Fruit fly (Drosophila melanogaster): Measurements from ENCODE around the gene TM9SF2.
A peak's percentile ranks its signal among the peaks of the same experiment; 100 is the strongest.

The TM9SF2 gene

dm6 chr2L:20726451-20726850, 7.7 kb downstream of the TM9SF2 start, which contains the start of gene CG9316:
Gene CG9316 (minus strand): TSS chr2L:20726551.
- no peak for TF ChIP-seq psq (optimal IDR thresholded peaks at IDR 0.05)
- TF ChIP-seq CG8478 (optimal IDR thresholded peaks at IDR 0.05) = no peak
- no peak for TF ChIP-seq pan (optimal IDR thresholded peaks at IDR 0.05)
- TF ChIP-seq usp (GFP tag; optimal IDR thresholded peaks at IDR 0.05) = no peak
- no peak for TF ChIP-seq EcR (GFP tag; optimal IDR thresholded peaks at IDR 0.05)
- TF ChIP-seq Dll (optimal IDR thresholded peaks at IDR 0.05) = no peak

- TF ChIP-seq CG8478 (optimal IDR thresholded peaks at IDR 0.05) (no peak), usp (GFP tag; optimal IDR thresholded peaks at IDR 0.05) (no peak), pan (optimal IDR thresholded peaks at IDR 0.05) (no peak), Dll (optimal IDR thresholded peaks at IDR 0.05) (no peak), EcR (GFP tag; optimal IDR thresholded peaks at IDR 0.05) (no peak)
Measured at dm6 chr2L:20724024-20724423, 10.1 kb downstream of the TM9SF2 start.

DNA sequence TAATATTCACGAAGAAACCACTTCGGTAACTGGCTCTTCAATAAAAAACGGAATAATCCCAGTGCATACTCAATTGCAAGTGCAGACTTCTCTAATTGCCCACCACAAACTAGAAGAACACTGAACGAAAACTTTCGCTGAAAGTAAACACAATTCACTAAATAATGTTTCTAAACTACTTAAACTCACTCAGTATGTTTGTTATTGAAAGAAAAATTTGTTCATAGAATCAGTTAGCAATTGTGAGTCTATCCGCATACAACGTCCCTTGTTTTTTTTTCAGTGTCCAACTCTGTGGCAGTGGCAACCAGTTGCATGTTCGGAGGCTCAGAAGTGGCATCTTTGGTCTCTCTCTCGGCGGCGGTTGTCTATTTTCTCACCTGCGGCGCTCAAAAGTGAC, 12.7 kb downstream of the TM9SF2 start:
- TF ChIP-seq pan (optimal IDR thresholded peaks at IDR 0.05) = no peak

DNA sequence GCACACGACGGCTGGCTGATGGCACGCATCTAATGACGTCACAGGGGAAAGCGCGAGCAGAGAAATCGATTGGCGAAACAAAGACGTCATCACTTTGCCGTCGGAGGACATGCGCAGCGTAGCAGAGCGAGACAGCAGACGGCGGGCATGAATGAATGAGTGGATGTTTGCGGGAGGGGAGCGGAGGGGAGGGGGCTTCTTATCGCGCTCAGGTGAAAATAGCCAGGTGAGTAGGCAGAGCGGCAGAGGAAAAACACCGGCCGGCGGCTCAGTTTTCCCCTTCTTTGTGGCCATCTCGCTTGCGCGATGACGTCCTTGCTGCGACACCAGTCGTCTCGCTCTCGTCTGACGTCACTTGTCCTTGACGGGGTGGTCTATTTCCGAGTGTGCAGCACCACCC, 14.1 kb downstream of the TM9SF2 start:
- TF ChIP-seq CG8478 (optimal IDR thresholded peaks at IDR 0.05) (no peak), Dll (optimal IDR thresholded peaks at IDR 0.05) (no peak), EcR (GFP tag; optimal IDR thresholded peaks at IDR 0.05) (no peak), usp (GFP tag; optimal IDR thresholded peaks at IDR 0.05) (no peak), pan (optimal IDR thresholded peaks at IDR 0.05) (no peak), psq (optimal IDR thresholded peaks at IDR 0.05) (no peak)

- no peak for TF ChIP-seq CG8478 (optimal IDR thresholded peaks at IDR 0.05)
- TF ChIP-seq psq (optimal IDR thresholded peaks at IDR 0.05) = no peak
- no peak for TF ChIP-seq EcR (GFP tag; optimal IDR thresholded peaks at IDR 0.05)
- no peak for TF ChIP-seq pan (optimal IDR thresholded peaks at IDR 0.05)
- no peak for TF ChIP-seq usp (GFP tag; optimal IDR thresholded peaks at IDR 0.05)
- TF ChIP-seq Dll (optimal IDR thresholded peaks at IDR 0.05) = no peak
Measured at dm6 chr2L:20716712-20717111, 17.4 kb downstream of the TM9SF2 start.

DNA sequence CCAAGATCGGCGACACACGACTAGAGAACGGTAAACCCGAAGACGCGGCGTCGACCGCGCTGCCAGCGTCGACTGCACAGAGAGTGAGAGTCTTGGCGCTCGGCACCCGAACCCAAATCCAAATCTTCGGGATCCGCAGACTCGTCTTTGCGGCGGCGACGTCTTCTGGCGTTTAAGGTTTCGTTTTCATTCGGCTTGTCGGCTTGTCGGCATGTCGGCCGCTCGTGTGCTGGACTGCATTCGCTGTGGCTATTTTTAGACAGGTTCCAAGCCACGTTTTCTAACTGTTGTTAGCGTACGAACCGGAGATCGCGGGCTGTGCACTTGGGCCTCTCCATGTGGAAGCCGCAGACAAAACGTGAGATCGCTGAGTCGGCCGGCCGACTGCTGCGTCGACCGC, 18.0 kb downstream of the TM9SF2 start:
- no peak for TF ChIP-seq psq (optimal IDR thresholded peaks at IDR 0.05)
- TF ChIP-seq pan (optimal IDR thresholded peaks at IDR 0.05) = no peak
- no peak for TF ChIP-seq Dll (optimal IDR thresholded peaks at IDR 0.05)
- TF ChIP-seq EcR (GFP tag; optimal IDR thresholded peaks at IDR 0.05) = no peak
- TF ChIP-seq usp (GFP tag; optimal IDR thresholded peaks at IDR 0.05) = no peak
- TF ChIP-seq CG8478 (optimal IDR thresholded peaks at IDR 0.05) = no peak

DNA sequence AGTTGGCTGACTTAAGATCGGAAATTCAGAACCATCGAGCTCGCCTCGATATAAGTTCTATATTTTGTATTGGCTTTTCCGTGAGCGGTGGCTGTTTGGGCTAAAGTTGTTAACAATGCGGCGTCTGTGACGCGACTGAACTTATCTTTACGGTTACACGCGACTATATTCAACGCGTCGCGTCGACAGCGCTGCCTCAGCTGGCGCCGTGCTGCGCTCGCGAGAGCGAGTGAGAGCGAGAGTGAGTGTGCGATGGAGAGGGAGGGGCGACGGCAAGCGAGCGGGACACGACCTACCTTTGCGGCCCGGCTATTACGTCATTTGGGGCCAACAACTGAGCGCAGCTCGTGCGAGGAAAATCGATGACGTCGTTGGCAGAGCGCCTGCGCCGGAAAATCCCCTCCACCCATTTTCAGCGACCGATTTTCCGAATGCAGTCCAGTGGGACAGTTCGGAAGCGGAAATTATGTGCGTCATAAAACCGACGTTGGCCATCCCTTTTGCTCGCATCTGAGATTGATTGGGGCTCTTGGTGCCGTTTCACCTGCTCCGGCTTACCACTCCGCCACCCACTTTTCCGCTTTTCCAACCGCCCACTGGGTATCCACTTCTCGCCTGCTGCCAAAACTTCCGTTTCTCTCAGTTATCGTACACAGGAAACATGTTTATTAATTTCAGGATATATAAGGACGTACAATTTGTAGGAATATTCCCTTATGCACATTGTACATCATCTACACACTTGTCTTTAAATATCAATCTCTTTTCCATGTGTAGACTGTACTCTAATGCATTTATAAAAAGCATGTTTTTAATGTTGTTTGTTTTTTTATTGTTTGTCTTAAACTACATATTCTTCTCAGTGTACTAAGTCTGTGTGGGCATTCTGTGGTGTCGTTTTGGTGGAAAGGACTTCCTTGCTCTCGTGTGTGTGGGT, 19.4 kb downstream of the TM9SF2 start, which contains the start of gene Hr38:
Gene Hr38, minus strand, starts transcription at position 121 of the 937 bp plus-strand sequence.
- TF ChIP-seq usp (GFP tag; optimal IDR thresholded peaks at IDR 0.05) (no peak), Dll (optimal IDR thresholded peaks at IDR 0.05) (peak; percentile 85)

- TF ChIP-seq Dll (optimal IDR thresholded peaks at IDR 0.05) = no peak
- no peak for TF ChIP-seq usp (GFP tag; optimal IDR thresholded peaks at IDR 0.05)
- no peak for TF ChIP-seq EcR (GFP tag; optimal IDR thresholded peaks at IDR 0.05)
Measured at dm6 chr2L:20705869-20706368, 28.2 kb downstream of the TM9SF2 start.

DNA sequence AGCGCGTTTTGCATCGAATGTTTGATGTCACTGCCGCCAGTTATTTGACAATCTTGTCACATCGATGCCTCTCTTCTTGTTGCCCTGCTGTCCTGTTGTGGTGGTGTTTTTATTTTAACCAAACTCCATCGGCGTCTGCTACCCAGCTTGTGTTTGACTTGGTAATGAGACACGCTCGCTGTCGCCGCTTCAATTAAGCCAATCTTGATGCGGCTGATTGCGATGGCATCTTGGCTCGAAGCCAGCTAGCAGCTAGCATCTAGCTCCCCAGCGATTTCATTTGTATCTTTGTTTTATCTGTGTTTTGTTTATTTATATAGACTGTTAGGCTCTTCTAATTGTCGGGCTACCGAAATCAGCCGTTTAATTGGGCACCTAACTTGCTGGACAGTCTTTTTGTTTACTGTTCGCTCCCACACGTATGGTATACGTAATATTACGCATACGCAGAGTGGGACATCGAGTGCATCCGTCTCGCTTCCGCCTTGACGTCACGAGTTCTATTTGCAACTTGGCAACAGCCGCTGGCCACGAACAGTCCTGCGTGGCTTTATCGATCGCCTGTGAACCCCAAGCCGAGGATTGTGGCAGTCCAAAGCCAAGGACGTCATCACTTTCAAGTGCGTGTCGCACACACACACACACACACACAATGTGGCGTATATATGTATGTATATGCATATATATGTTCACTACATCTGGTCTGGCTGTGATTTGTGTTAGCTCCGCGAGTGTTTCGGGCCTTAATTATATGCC, 29.4 kb downstream of the TM9SF2 start:
- TF ChIP-seq CG8478 (optimal IDR thresholded peaks at IDR 0.05) = no peak
- TF ChIP-seq Dll (optimal IDR thresholded peaks at IDR 0.05) = no peak
- TF ChIP-seq pan (optimal IDR thresholded peaks at IDR 0.05) = no peak
- no peak for TF ChIP-seq EcR (GFP tag; optimal IDR thresholded peaks at IDR 0.05)
- TF ChIP-seq usp (GFP tag; optimal IDR thresholded peaks at IDR 0.05) = no peak
- TF ChIP-seq psq (optimal IDR thresholded peaks at IDR 0.05) = no peak

- TF ChIP-seq CG8478 (optimal IDR thresholded peaks at IDR 0.05) = no peak
- TF ChIP-seq pan (optimal IDR thresholded peaks at IDR 0.05) = no peak
- no peak for TF ChIP-seq EcR (GFP tag; optimal IDR thresholded peaks at IDR 0.05)
- TF ChIP-seq psq (optimal IDR thresholded peaks at IDR 0.05) = no peak
- TF ChIP-seq Dll (optimal IDR thresholded peaks at IDR 0.05) = no peak
- TF ChIP-seq usp (GFP tag; optimal IDR thresholded peaks at IDR 0.05) = no peak
Measured at dm6 chr2L:20700534-20701239, 33.4 kb downstream of the TM9SF2 start.

DNA sequence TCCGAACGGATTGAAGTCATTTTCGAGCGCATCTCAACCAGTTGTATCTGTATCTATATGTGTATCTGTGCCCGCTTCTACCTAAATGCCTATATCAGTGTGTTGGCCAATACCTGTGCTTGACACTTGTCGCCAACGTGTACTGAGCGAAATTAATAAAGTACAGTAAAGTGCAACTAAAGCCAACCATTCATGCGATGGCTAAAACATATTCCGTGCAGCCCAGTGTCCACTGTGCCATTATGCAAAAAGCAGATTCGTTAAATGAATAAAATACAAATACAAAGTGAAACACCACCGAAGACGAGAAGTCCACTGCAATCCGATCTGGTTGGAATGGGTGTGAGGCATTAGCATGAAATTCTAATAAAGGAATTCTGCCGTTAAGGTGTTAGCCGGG, 39.0 kb downstream of the TM9SF2 start:
- no peak for TF ChIP-seq pan (optimal IDR thresholded peaks at IDR 0.05)
- TF ChIP-seq usp (GFP tag; optimal IDR thresholded peaks at IDR 0.05) = no peak
- TF ChIP-seq EcR (GFP tag; optimal IDR thresholded peaks at IDR 0.05) = no peak
- TF ChIP-seq CG8478 (optimal IDR thresholded peaks at IDR 0.05) = no peak
- TF ChIP-seq psq (optimal IDR thresholded peaks at IDR 0.05) = no peak

DNA sequence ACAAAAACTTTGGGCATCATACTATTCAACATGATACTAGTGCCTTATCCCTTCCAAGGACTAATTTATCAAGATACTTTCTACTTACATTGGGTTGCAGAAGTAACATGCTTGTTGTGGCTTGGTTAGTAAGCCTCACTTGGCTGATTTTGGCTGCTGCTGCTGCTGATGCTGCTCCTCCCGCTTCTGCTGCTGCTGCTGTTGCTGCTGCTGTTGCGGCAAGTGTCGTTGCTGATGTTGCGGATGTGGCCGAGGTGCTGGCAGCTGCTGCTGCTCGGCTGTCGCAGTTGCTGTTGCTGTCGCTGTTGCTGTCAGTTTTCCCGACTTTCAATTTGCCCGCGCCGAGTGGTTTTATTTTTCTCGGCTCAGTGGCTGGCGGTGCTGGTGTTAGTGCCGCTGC, 44.1 kb downstream of the TM9SF2 start:
- TF ChIP-seq psq (optimal IDR thresholded peaks at IDR 0.05) = no peak
- TF ChIP-seq pan (optimal IDR thresholded peaks at IDR 0.05) = no peak
- TF ChIP-seq CG8478 (optimal IDR thresholded peaks at IDR 0.05) = no peak
- TF ChIP-seq Dll (optimal IDR thresholded peaks at IDR 0.05) = no peak
- no peak for TF ChIP-seq EcR (GFP tag; optimal IDR thresholded peaks at IDR 0.05)
- TF ChIP-seq usp (GFP tag; optimal IDR thresholded peaks at IDR 0.05) = no peak

All from whole organism.